Fruit fly (Drosophila melanogaster) whole organism, embryonic: Measurements from ENCODE around the gene Pgd.

Experiments used
- MTF-1 ChIP-seq: fragments of 200-800 bp; sonication (Bioruptor generic); optimal IDR thresholded peaks from 2 replicates; lab custom pipeline; 2018; ENCODE audit warnings: missing biosample characterization, mild to moderate bottlenecking, missing genetic modification characterization, borderline replicate concordance
- klu ChIP-seq: fragments of 200-800 bp; sonication (Bioruptor generic); IDR thresholded peaks from 2 replicates; pipeline ENCODE4 v1.3.6; 2022; ENCODE audit warnings: missing biosample characterization, missing genetic modification characterization

DNA sequence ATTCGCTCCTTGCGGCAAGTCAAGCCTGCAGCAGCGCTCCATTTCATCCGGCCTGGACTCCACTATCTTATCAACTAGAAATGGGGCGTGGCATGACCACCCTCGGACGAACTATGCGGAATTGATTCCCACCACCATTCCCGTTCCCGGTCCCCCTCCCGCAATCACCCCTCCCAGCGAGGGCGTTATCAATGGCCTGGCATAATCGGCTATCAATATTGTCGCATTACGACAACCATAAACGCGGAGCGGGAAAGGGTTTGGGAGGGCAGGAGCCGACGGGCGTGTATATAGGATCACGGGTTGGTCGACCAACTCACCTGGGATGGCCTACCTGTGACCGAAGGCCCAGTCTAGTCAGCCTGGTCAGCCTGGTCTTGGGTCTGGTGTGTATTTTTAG is 48.2 kb downstream of the Pgd start:
- TF ChIP-seq MTF-1 (GFP tag; lab: Kevin White, UChicago) (no peak), klu (GFP tag; lab: Robert Waterston, UW) (no peak)
